Fruit fly (Drosophila melanogaster): ENCODE results near the gene Usp39.

DNA sequence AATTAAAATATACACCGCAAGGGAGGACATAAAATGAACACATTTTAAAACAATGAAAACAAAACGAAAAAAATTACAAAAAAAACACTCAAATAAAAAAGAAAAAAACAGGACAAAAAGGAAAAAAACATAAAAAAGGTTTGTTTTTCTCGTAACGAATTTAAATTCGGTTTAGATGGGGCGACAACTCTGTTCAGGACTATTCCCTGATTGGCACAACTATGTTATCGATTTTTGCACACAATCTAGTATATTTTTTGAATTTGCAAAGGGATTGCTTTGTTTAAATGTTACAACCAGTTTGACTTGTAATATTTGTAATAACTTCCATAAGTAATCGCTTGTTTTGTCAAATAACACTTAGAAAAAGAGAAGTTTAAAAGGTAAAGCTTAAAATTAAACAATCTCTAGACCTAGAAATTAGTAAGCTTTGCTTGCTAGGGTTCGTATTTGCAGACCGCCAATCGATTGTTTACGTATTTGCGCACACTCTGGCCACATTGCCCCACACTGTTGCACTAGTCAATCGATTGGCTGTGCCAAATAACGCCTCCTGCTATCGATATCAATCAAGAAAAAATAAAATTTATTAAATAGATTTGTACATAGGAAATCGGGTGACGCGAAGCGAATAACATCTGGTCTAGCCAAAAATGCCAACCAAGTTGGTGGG is 26.1 kb downstream of the Usp39 start, which contains the start of gene CG7332:
- no peak for TF ChIP-seq CG13204 (GFP tag; optimal IDR thresholded peaks at IDR 0.05)
- TF ChIP-seq CG10348 (GFP tag; IDR thresholded peaks at IDR 0.05) = no peak
- TF ChIP-seq Snoo (tag; optimal IDR thresholded peaks at IDR 0.05) = no peak
- TF ChIP-seq CG17806 (tag; optimal IDR thresholded peaks at IDR 0.05) = no peak
- no peak for TF ChIP-seq CG34367 (tag; optimal IDR thresholded peaks at IDR 0.05)
- TF ChIP-seq EcR (GFP tag; optimal IDR thresholded peaks at IDR 0.05) = no peak
- TF ChIP-seq D1 (tag; optimal IDR thresholded peaks at IDR 0.05) = no peak
- TF ChIP-seq CG4496 (GFP tag; IDR thresholded peaks at IDR 0.05) = no peak
- TF ChIP-seq fd96Ca (GFP tag; IDR thresholded peaks at IDR 0.05) = no peak
